Worm (Caenorhabditis elegans): ENCODE measurements around the gene C49C3.11.

DNA sequence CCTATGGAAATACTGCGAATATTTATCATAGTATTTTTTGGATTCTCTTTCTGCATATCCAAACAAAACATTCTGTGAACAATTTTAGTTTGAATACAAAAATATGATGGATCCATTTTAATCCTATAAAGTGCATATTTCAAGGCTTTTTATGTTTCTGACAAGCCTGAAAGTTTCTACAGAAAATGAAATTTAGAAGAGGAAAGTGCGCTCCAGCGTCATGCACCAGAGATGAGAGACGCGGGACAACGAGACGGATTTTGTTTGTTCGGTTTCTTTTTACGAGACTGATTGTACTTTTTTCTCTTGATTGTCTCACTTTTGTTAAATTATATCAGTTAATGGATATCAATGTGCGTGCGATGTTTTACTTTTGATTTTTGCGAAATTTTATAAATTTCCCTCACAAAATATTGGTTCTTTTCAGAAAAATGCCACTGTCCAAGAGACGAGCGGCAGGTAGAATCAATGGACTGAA lies 12.4 kb upstream of the C49C3.11 start, which contains the start of gene C49C3.6:
- TF ChIP-seq B0310.2 (tag; optimal IDR thresholded peaks at IDR 0.05) (no peak), ama-1 (optimal IDR thresholded peaks at IDR 0.05) (no peak), ets-7 (tag; optimal IDR thresholded peaks at IDR 0.05) (no peak), aly-1 (tag; optimal IDR thresholded peaks at IDR 0.05) (no peak), sea-1 (GFP tag; conservative IDR thresholded peaks at IDR 0.05) (no peak), ceh-36 (tag; optimal IDR thresholded peaks at IDR 0.05) (no peak), tra-4 (tag; optimal IDR thresholded peaks at IDR 0.05) (no peak), hnd-1 (tag; optimal IDR thresholded peaks at IDR 0.05) (no peak), tbx-11 (GFP tag; IDR thresholded peaks at IDR 0.05) (no peak), scrt-1 (GFP tag; IDR thresholded peaks at IDR 0.05) (no peak), ceh-13 (GFP tag; optimal IDR thresholded peaks at IDR 0.05) (no peak)
